Worm (Caenorhabditis elegans) whole organism, midembryonic: ENCODE data around the gene Y17G7B.17.

Source experiments
- T22C8.4 ChIP-seq: fragments of 200-800 bp; sonication (Bioruptor generic); IDR thresholded peaks from 2 replicates; pipeline ENCODE4 v1.3.6; 2022; ENCODE audit warnings: missing genetic modification characterization, missing compliant biosample characterization
- cog-1 ChIP-seq: sonication (generic microtip); optimal IDR thresholded peaks from 2 replicates; lab custom pipeline; 2016; ENCODE audit warnings: missing genetic modification characterization, missing compliant biosample characterization
- flt-1 ChIP-seq: fragments of 200-800 bp; sonication (Bioruptor generic); IDR thresholded peaks from 2 replicates; pipeline ENCODE4 v1.3.6; 2022; ENCODE audit warnings: missing genetic modification characterization, missing compliant biosample characterization
- klf-2 ChIP-seq: fragments of 200-800 bp; sonication (Bioruptor generic); conservative IDR thresholded peaks from 2 replicates; pipeline ENCODE4 v1.3.6; 2022; ENCODE audit warnings: missing genetic modification reagents, missing genetic modification characterization, missing compliant biosample characterization
- med-1 ChIP-seq: sonication (generic microtip); optimal IDR thresholded peaks from 2 replicates; lab custom pipeline; 2017; ENCODE audit warnings: missing genetic modification characterization, mild to moderate bottlenecking, missing compliant biosample characterization, antibody characterized with exemption, missing genetic modification reagents; ENCODE audit not compliant: insufficient read depth
- ref-1 ChIP-seq: fragments of 200-800 bp; sonication (Bioruptor generic); conservative IDR thresholded peaks from 2 replicates; pipeline ENCODE4 v1.3.6; 2022; ENCODE audit warnings: missing genetic modification reagents, missing genetic modification characterization, missing compliant biosample characterization
- tab-1 ChIP-seq: fragments of 200-800 bp; sonication (Bioruptor generic); IDR thresholded peaks from 2 replicates; pipeline ENCODE4 v1.3.6; 2022; ENCODE audit warnings: missing genetic modification characterization, missing compliant biosample characterization
- ztf-23 ChIP-seq: fragments of 200-800 bp; sonication (Bioruptor generic); IDR thresholded peaks from 2 replicates; pipeline ENCODE4 v1.3.6; 2022; ENCODE audit warnings: missing genetic modification reagents, missing genetic modification characterization, missing compliant biosample characterization
- ztf-29 ChIP-seq: fragments of 200-800 bp; sonication (Bioruptor generic); IDR thresholded peaks from 2 replicates; pipeline ENCODE4 v1.3.6; 2022; ENCODE audit warnings: missing genetic modification reagents, missing genetic modification characterization, missing compliant biosample characterization

The Y17G7B.17 gene

DNA sequence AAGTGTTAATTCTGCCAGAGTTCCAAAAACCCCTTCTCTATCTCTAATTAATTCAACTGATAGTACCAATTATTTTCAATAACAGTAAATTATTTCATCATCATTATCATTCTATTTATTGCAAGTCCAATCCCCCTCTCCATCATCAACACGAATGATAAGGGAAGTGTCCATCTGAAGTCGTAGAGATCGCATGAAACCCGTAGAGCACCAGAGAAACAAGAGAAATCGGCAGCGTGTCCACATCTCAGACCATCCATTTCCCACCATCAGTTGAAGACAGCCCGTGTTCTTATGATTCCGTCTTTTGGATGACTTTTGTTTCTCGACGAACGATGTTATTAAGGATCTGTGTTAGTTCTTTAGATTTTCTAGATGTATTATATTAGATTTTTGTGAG is 46.3 kb downstream of the Y17G7B.17 start:
- TF ChIP-seq med-1 (GFP tag; lab: Kevin White, UChicago) (no peak), cog-1 (tag; lab: Kevin White, UChicago) (no peak), flt-1 (GFP tag; lab: Robert Waterston, UW) (no peak), ref-1 (GFP tag; lab: Robert Waterston, UW) (no peak), klf-2 (GFP tag; lab: Robert Waterston, UW) (no peak), ztf-29 (GFP tag; lab: Robert Waterston, UW) (no peak), T22C8.4 (GFP tag; lab: Robert Waterston, UW) (no peak), ztf-23 (GFP tag; lab: Robert Waterston, UW) (no peak), tab-1 (GFP tag; lab: Robert Waterston, UW) (no peak)

DNA sequence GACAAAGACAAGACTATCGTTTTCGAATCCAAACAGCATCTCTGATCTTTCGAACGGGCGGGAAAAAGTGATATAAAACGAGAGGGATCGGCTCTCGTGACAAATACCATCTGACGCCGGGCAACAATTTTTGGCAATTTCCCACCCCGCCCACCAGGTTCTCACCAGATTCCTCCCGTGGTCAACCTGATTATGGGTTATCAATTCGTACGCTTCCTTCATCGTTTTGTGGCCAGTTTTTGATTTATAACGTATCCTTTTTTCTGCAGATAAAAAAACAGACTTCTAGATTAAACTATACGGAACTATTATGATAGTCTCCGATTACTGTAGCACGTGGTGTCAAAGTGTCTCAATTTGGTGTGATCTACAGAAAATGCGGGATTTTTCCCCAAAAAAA is 46.9 kb downstream of the Y17G7B.17 start:
- TF ChIP-seq T22C8.4 (GFP tag; lab: Robert Waterston, UW) (no peak), ref-1 (GFP tag; lab: Robert Waterston, UW) (no peak), ztf-29 (GFP tag; lab: Robert Waterston, UW) (no peak), ztf-23 (GFP tag; lab: Robert Waterston, UW) (no peak), cog-1 (tag; lab: Kevin White, UChicago) (no peak), med-1 (GFP tag; lab: Kevin White, UChicago) (no peak), tab-1 (GFP tag; lab: Robert Waterston, UW) (no peak), klf-2 (GFP tag; lab: Robert Waterston, UW) (no peak), flt-1 (GFP tag; lab: Robert Waterston, UW) (no peak)

DNA sequence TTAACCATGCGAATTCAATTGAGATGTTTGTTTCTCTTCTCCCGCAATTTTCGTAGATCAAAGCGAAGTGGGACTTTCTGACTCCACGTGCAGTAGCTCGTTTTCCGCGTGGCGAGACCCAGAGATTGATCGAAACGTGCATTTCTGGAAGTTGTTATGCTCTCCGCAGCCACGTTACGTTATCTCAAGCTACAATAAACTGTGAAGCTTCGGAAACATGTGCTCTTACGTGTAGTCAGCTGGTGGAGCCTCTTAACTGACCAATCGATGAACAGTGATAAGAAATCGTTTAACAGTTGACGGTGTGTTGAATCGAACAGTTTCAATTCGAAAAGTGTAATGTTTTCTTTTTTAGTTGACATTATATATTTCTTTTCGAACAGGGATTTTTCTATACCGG is 47.7 kb downstream of the Y17G7B.17 start:
- TF ChIP-seq ztf-29 (GFP tag; lab: Robert Waterston, UW) (no peak), ref-1 (GFP tag; lab: Robert Waterston, UW) (no peak), tab-1 (GFP tag; lab: Robert Waterston, UW) (no peak)

DNA sequence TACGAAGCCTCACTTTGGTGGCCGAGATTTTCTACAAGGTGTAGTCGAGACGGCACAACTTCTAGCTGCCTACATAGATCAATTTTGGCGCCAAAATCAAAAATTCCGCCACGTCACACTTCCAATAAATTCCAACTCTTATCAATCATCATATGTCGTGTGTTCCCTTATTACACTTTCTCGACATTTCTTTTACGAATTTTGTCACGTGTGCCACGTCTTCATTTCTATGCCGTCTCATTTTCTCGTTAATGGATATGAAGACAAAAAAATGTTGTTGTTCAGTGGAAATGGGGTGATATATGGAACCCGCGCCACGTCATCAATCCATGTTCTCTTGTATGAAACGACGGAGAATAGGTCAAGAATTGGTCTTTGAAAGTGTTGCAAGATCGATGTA is 48.2 kb downstream of the Y17G7B.17 start:
- TF ChIP-seq ztf-23 (GFP tag; lab: Robert Waterston, UW), result no peak
- no peak for TF ChIP-seq ztf-29 (GFP tag; lab: Robert Waterston, UW)
- no peak for TF ChIP-seq med-1 (GFP tag; lab: Kevin White, UChicago)
- no peak for TF ChIP-seq flt-1 (GFP tag; lab: Robert Waterston, UW)
- no peak for TF ChIP-seq tab-1 (GFP tag; lab: Robert Waterston, UW)
- TF ChIP-seq ref-1 (GFP tag; lab: Robert Waterston, UW), result no peak
- no peak for TF ChIP-seq cog-1 (tag; lab: Kevin White, UChicago)
- no peak for TF ChIP-seq klf-2 (GFP tag; lab: Robert Waterston, UW)
- TF ChIP-seq T22C8.4 (GFP tag; lab: Robert Waterston, UW), result no peak

DNA sequence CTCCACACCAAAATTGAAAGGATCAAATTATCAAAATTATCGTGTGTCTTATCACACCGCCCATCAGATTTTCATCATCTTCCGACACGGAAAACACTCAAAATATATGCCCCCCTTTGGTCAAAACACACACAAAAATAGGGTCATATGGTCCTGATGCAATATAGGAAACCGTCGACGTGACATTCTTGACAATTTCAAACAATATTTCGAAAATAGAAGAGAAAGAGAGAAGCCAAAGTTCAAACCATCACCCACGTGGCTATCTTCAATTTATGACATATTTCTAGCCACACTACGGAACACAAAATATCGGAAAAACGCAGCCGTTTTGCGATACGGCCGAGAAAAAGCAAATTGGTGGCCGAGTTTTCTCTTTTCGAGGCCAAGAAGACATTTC is 49.2 kb downstream of the Y17G7B.17 start:
- TF ChIP-seq cog-1 (tag; lab: Kevin White, UChicago) (no peak), T22C8.4 (GFP tag; lab: Robert Waterston, UW) (no peak), ztf-23 (GFP tag; lab: Robert Waterston, UW) (no peak), flt-1 (GFP tag; lab: Robert Waterston, UW) (no peak), klf-2 (GFP tag; lab: Robert Waterston, UW) (no peak)

DNA sequence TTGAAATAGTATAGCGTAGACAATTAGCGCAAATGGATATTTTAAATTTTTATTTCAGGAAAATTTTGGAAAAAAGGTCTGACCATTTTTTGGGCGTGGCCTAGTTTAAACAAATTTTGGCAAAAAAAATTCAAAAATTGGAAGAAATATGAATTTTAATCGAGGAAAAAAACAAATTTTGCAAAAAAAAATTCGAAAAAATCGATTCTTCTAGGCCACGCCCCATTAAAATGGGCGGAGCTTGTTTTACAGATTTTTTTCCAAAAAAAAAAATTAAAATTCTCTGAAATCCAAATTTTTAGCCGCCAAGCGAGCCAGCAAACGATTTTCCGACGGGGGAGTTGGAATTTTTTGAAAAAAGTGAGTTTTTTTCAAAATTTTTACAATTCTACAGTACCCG is 50.5 kb downstream of the Y17G7B.17 start, which contains the start of gene nadk-2:
nadk-2 (plus strand) TSS at position 301 of the 400 bp plus-strand sequence.
- TF ChIP-seq T22C8.4 (GFP tag; lab: Robert Waterston, UW) (no peak), flt-1 (GFP tag; lab: Robert Waterston, UW) (no peak), klf-2 (GFP tag; lab: Robert Waterston, UW) (no peak), tab-1 (GFP tag; lab: Robert Waterston, UW) (no peak), ztf-29 (GFP tag; lab: Robert Waterston, UW) (no peak), ztf-23 (GFP tag; lab: Robert Waterston, UW) (no peak), cog-1 (tag; lab: Kevin White, UChicago) (no peak), ref-1 (GFP tag; lab: Robert Waterston, UW) (no peak), med-1 (GFP tag; lab: Kevin White, UChicago) (no peak)
